Fruit fly (Drosophila melanogaster): ENCODE measurements around the gene CG9514.
A peak's percentile ranks its signal among the peaks of the same experiment; 100 is the strongest.

Gene CG9514

DNA sequence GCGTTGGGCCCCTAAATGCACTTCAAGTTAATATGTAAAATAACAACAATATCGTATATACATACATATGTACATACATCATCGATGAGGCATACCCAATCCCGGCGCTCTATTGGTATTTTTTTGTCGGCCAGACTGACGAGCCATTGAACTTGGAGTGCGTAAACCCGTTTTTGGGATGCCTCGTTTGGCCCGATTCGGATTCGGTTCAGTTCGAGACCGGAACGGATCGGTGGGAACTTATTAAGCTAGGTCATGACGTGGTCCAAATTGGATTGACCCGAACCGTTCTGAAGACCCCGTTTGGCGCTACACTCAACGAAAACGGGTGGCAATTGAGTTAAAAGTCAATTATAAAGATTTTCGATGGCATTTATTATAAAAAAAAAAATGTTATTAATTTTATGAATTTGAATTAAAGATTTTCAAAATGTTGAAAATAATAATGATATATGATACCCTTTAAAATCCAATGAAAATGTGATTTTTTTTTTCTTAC is 50.5 kb downstream of the CG9514 start:
- TF ChIP-seq noc (tag; optimal IDR thresholded peaks at IDR 0.05), result no peak

DNA sequence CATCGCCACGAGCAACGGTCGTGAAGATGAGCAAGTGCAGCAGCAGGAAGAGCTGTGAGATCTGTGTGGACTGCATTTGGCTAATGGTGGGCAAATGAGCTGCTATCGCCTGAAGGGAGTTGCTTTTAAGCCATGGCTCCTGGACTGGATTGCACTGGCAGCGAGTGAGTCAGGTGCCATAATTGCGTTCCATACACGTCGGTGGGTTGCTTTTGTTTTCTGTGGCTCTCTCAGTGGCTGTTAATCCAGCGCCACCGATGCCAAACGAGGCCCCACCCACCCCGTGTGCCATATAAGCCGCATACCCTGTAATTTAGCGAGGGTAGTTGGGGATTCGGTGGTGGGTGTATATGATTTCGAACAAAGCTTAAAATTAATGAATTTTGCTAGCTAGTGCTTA is 52.0 kb downstream of the CG9514 start, which contains the start of gene CG12539:
Gene CG12539 (minus strand): TSS at position 101 of the 400 bp plus-strand sequence.
- TF ChIP-seq noc (tag; optimal IDR thresholded peaks at IDR 0.05), result no peak

DNA sequence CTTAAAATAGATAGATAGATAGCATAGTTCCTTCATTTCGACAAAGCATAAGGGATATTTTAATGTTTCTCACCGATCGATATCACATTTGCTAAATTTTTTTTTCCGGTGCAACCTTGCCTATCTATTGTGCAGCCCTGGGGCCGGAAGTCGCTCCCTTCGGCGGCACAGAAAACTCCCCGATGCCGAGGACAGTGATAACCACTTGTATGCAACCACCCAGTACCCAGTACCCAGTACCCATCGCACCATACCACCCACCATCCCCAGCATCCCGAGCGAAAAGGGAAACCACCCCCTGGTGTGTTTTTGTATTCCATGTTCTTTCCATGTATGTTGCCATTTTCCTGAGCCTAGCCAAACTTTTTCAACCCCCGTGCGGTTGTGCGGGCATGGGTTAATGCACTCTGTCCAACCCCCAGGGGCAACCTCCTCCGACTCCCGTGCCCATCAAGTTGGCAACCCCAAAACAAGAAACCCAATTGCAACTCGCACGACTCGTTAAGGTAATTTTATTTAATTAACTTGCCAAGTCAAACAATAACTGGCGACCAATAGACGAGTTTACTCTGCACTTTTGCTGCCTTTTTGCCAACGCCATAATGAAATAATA is 54.7 kb downstream of the CG9514 start:
- no peak for TF ChIP-seq noc (tag; optimal IDR thresholded peaks at IDR 0.05)

DNA sequence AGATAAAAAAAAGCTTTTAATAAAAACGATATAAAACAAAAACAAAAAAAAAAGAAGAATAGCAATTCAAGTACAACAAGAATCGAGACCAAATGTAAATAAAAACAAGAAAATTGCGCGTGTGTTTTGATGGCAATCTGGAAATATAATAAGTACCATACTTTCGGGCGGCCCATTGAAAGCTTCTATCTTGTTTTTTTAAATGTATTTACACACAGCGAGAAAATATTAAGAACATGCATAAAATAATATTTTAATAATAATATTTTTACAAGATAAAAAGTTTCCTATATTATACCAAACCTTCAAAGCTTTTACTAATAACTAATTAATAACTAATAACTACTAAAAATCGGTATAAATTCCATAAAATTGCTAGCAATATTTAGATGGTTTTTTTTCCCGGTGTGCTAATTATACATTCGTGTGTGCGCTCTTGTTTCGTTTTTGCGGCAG is 56.2 kb downstream of the CG9514 start:
- TF ChIP-seq noc (tag; optimal IDR thresholded peaks at IDR 0.05), result no peak

DNA sequence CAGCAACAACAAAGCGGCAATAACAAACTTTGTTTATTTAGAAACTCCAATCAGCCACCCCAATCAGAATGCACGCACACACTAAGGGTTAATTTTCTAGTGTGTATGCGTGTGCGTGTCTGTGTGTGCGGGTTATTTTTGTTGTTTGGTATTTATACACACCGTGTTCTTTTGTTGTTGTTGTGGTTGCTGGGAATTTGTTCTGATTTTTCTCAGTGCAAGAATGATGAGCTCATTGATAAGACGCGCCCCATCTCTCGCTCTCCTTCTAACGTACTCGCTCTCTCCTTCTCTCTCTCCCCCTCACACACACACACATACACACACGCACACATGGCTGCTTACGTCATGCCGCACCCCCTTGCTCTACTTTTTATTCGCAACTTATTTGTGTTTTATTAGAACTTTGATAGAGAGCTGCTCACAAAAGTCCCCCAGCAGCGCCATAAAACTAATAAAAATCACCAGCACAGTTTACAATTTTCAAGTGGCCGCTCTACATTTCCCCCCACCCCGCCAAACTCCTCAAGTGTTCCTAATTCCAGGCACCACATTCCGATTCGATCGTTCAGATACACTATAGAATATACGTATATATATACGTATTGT is 56.8 kb downstream of the CG9514 start:
- TF ChIP-seq noc (tag; optimal IDR thresholded peaks at IDR 0.05), result no peak

DNA sequence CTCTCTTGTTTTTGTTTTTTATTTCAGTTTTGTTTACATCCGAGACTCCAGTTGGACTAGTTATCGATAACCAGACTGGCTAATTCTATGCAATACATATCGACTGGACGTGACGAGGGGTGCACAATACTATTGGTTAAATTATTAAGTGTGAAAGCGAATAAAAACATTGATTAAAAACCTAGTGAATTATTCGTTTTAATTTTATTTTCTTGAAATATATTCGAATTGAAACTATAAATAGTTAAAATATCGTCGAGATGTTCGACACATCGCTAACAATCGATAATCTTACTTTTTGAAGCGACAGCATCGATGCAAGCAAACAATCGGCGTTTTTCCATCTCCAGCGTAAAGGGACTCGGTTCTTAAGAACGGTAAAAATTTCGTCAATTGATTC is 57.6 kb downstream of the CG9514 start, which contains the start of the genes CG32590 and Flo2:
Gene CG32590 (minus strand): TSS at position 60 of the 400 bp plus-strand sequence.
Gene Flo2 (plus strand): TSS at position 330 of the 400 bp plus-strand sequence.
- TF ChIP-seq noc (tag; optimal IDR thresholded peaks at IDR 0.05), result peak; percentile 75

DNA sequence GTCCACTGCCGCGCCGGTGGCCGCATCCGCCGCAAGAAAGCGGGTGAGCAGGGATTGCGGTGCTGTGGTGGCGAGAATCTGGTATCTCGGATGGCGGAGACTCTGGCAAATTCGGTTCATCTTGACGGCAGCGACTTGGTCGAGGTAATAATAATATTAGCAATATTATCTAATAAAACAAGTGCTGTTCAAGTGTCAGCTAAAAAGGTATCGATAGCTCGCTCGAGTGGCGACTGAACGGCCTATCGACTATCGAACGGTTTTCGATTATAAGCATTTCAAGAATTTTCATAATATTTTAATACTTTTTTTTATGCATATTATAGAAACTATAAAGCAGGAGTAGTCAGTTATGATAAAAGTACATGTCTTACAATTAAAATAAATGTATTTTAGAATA is 58.7 kb downstream of the CG9514 start, which contains the start of gene Grx5:
Gene Grx5 (minus strand): TSS at position 216 of the 400 bp plus-strand sequence.
- no peak for TF ChIP-seq noc (tag; optimal IDR thresholded peaks at IDR 0.05)

DNA sequence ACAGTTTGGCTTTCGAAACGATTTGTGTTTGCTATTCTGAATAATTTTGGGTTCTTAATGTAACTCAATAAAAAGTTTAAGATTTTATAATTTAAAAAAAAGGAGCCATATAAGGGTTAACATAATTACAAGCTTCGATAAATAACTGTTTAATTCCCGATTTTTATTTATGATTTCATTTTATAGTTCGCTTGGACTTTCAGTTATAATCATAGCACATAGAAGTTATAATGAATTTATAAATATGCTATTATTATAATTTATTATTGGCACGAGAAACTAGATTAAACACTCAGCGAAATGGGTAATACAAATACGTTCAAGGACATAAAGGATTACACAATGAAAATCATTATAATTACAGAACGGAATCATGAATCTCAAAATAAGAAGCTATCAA is 60.3 kb downstream of the CG9514 start, which contains the start of gene CG14410:
Gene CG14410 (plus strand): TSS at position 301 of the 400 bp plus-strand sequence.
- no peak for TF ChIP-seq noc (tag; optimal IDR thresholded peaks at IDR 0.05)

Measured in whole organism, larva.